Worm (Caenorhabditis elegans): ENCODE results near the gene ccr-4.

ccr-4 gene

ce11 chrIV:12389951-12390350, 28.6 kb downstream of the ccr-4 start, which contains the start of gene spe-45 (continued):
- 0 out of 2 replicates have a peak, but pooled peaks have one; percentile 2 for TF ChIP-seq F39B2.1 (GFP tag; IDR thresholded peaks at IDR 0.05)
- TF ChIP-seq lsy-27 (tag; optimal IDR thresholded peaks at IDR 0.05; ENCODE audit: borderline replicate concordance, insufficient read depth), result no peak
- no peak for TF ChIP-seq K12H6.12 (tag; optimal IDR thresholded peaks at IDR 0.05)
- peak; percentile 46; the same call in 1 of the 2 replicates for TF ChIP-seq pbrm-1 (GFP tag; IDR thresholded peaks at IDR 0.05)
- TF ChIP-seq snpc-3.4 (tag; optimal IDR thresholded peaks at IDR 0.05), result peak; percentile 43
- no peak for TF ChIP-seq let-607 (tag; optimal IDR thresholded peaks at IDR 0.05)
- TF ChIP-seq snpc-1.3 (tag; optimal IDR thresholded peaks at IDR 0.05; ENCODE audit: insufficient read depth), result no peak
- TF ChIP-seq athp-1 (tag; optimal IDR thresholded peaks at IDR 0.05), result peak; percentile 64
- TF ChIP-seq ekl-4 (GFP tag; IDR thresholded peaks at IDR 0.05), result peak; percentile 78
- TF ChIP-seq madf-6 (GFP tag; IDR thresholded peaks at IDR 0.05), result peak; percentile 73
- peak; percentile 16 for TF ChIP-seq unc-130 (GFP tag; optimal IDR thresholded peaks at IDR 0.05)
- TF ChIP-seq lir-1 (GFP tag; conservative IDR thresholded peaks at IDR 0.05), result no peak
- no peak for TF ChIP-seq bed-1 (GFP tag; IDR thresholded peaks at IDR 0.05)
- no peak for TF ChIP-seq rec-8 (tag; optimal IDR thresholded peaks at IDR 0.05)
- peak; percentile 58; the same call in 1 of the 2 replicates for TF ChIP-seq hsf-1 (GFP tag; IDR thresholded peaks at IDR 0.05)
- TF ChIP-seq F33H1.4 (GFP tag; IDR thresholded peaks at IDR 0.05), result peak; percentile 43
- TF ChIP-seq snpc-4 (GFP tag; optimal IDR thresholded peaks at IDR 0.05), result no peak
- peak in 2 of 4 experiments; percentile 15 to 47 for TF ChIP-seq snpc-4 (tag; optimal IDR thresholded peaks at IDR 0.05)
- no peak for TF ChIP-seq tbx-9 (tag; optimal IDR thresholded peaks at IDR 0.05; ENCODE audit: borderline replicate concordance)
- peak; percentile 78 for TF ChIP-seq lin-26 (GFP tag; IDR thresholded peaks at IDR 0.05)
- TF ChIP-seq F23B12.7 (tag; optimal IDR thresholded peaks at IDR 0.05; ENCODE audit: insufficient read depth), result no peak
- no peak for TF ChIP-seq nhr-27 (tag; optimal IDR thresholded peaks at IDR 0.05)
- no peak for TF ChIP-seq T07F8.4 (tag; optimal IDR thresholded peaks at IDR 0.05)
- TF ChIP-seq nfyb-1 (GFP tag; IDR thresholded peaks at IDR 0.05), result no peak
- no peak for TF ChIP-seq sptf-2 (GFP tag; optimal IDR thresholded peaks at IDR 0.05)

DNA sequence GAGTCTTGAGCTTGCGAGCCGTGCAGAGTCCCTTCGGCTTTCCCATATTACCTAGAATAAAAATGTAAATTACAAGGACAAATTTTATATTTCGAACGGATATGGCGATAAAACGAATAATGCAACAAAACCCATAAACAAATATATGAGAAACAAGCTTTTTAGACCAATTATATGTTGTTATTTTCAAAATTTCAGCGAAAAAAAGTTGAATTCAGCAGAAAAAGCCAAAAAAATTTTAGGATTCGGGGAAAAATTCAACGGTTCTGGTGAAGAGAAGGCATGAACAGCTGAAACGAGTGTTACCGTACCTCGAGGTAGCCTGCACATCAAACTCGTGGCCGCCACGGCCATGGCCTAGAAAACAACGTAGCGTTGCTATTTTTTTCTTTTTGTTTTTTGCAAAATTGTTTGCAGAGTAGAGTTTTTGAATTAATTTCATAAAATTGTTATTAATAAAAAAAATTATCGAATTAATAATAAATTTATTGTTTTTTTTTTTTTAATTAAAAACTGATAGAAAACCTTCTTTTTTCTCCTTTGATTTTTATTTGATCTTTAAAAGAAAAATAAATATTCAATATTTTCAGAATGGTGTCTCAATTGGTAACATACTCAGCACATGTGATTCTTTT, 29.8 kb downstream of the ccr-4 start, which contains the start of the genes rps-23 and dpm-3:
Gene rps-23, minus strand, starts transcription at position 51 of the 635 bp plus-strand sequence.
Gene dpm-3, plus strand, starts transcription at position 585 of the 635 bp plus-strand sequence.
- TF ChIP-seq mcd-1 (GFP tag; IDR thresholded peaks at IDR 0.05) (peak; percentile 92), mel-28 (tag; optimal IDR thresholded peaks at IDR 0.05; ENCODE audit: borderline replicate concordance) (peak; percentile 14), ZK185.1 (tag; optimal IDR thresholded peaks at IDR 0.05; ENCODE audit: poor library complexity, severe bottlenecking) (peak; percentile 91), ceh-100 (GFP tag; IDR thresholded peaks at IDR 0.05) (peak; percentile 83), unc-62 (GFP tag; optimal IDR thresholded peaks at IDR 0.05) (no peak), let-607 (tag; optimal IDR thresholded peaks at IDR 0.05) (peak; percentile 55 to 90), hsf-1 (GFP tag; IDR thresholded peaks at IDR 0.05) (peak; percentile 76), F33H1.4 (GFP tag; IDR thresholded peaks at IDR 0.05) (peak; percentile 98), sptf-2 (GFP tag; optimal IDR thresholded peaks at IDR 0.05) (peak; percentile 40), tlf-1 (GFP tag; optimal IDR thresholded peaks at IDR 0.05) (peak; percentile 95), ztf-26 (tag; optimal IDR thresholded peaks at IDR 0.05) (peak; percentile 49), snpc-3.4 (tag; optimal IDR thresholded peaks at IDR 0.05) (peak; percentile 75), F37B4.10 (GFP tag; IDR thresholded peaks at IDR 0.05) (no peak), attf-6 (GFP tag; IDR thresholded peaks at IDR 0.05) (peak; percentile 86), rpc-1 (optimal IDR thresholded peaks at IDR 0.05) (peak; percentile 15), rpc-1 (tag; optimal IDR thresholded peaks at IDR 0.05) (peak; percentile 6), ccch-3 (GFP tag; optimal IDR thresholded peaks at IDR 0.05) (peak; percentile 95), F23B12.7 (tag; optimal IDR thresholded peaks at IDR 0.05; ENCODE audit: insufficient read depth) (peak; percentile 93), dpff-1 (tag; optimal IDR thresholded peaks at IDR 0.05) (no peak), cebp-1 (GFP tag; IDR thresholded peaks at IDR 0.05) (peak; percentile 83), cebp-1 (tag; optimal IDR thresholded peaks at IDR 0.05) (peak; percentile 89), lag-1 (GFP tag; IDR thresholded peaks at IDR 0.05) (0 out of 2 replicates have a peak, but pooled peaks have one; percentile 32), F10E7.11 (tag; optimal IDR thresholded peaks at IDR 0.05) (no peak), F52B5.7 (tag; optimal IDR thresholded peaks at IDR 0.05) (peak; percentile 71), nhr-80 (tag; optimal IDR thresholded peaks at IDR 0.05) (peak; percentile 83), K12H6.12 (tag; optimal IDR thresholded peaks at IDR 0.05) (peak; percentile 91), C17E4.6 (GFP tag; IDR thresholded peaks at IDR 0.05) (peak; percentile 75; the same call in 1 of the 2 replicates)
